Worm (Caenorhabditis elegans) whole organism, mixed stage, embryonic: Measurements from ENCODE around the gene cfp-1.

ENCODE experiments used
- lin-13 ChIP-seq: fragments of 150-350 bp; optimal IDR thresholded peaks from 2 replicates; lab custom pipeline; 2014; ENCODE audit warnings: missing biosample characterization, missing genetic modification characterization
- sem-2 ChIP-seq: fragments of 200-800 bp; sonication (Bioruptor generic); optimal IDR thresholded peaks from 2 replicates; lab custom pipeline; 2018; ENCODE audit warnings: mild to moderate bottlenecking, missing genetic modification characterization, missing compliant biosample characterization

DNA sequence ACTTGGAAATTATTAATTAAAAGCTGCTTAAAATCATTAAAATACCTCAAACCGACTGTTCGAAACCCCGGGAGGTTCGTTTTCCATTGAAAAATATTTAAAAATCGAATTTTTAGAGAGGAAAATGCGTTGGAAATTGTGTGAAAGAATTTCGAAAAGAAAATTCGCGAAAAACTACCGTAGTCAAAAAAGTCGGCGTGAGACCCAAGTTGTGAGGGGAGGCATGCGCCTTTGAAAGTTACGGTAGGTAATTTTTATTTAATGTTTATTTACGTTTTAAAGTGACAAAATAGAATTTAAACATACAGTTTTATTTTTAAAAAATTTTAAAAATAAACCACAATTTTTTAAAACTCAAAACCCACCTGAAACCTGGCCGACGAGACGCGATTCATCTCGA, 38.3 kb downstream of the cfp-1 start:
- no peak for TF ChIP-seq sem-2 (GFP tag; lab: Kevin White, UChicago)
- no peak for TF ChIP-seq lin-13 (tag; lab: Kevin White, UChicago)
